Fruit fly (Drosophila melanogaster) whole organism, prepupa: ENCODE results near the gene noc.

Source experiments
- CG15336 ChIP-seq: fragments of 200-800 bp; sonication (Bioruptor generic); IDR thresholded peaks from 2 replicates; pipeline ENCODE4 v1.3.6; 2022; ENCODE audit warnings: missing biosample characterization, missing genetic modification characterization
- CG32006 ChIP-seq: fragments of 200-800 bp; sonication (Bioruptor generic); optimal IDR thresholded peaks from 3 replicates; lab custom pipeline; 2017; ENCODE audit warnings: missing biosample characterization, mild to moderate bottlenecking, missing genetic modification characterization
- Gug ChIP-seq: fragments of 200-800 bp; sonication (Bioruptor generic); IDR thresholded peaks from 2 replicates; pipeline ENCODE4 v1.3.6; 2022; ENCODE audit warnings: missing biosample characterization, missing genetic modification characterization
- Met ChIP-seq: fragments of 200-800 bp; sonication (Bioruptor generic); optimal IDR thresholded peaks from 3 replicates; lab custom pipeline; 2016; ENCODE audit warnings: missing biosample characterization, missing genetic modification characterization
- Sox15 ChIP-seq: fragments of 200-800 bp; sonication (Bioruptor generic); optimal IDR thresholded peaks from 3 replicates; lab custom pipeline; 2016; ENCODE audit warnings: missing biosample characterization, missing genetic modification characterization
- svp ChIP-seq: fragments of 200-800 bp; sonication (Bioruptor generic); peaks from one replicate; lab custom pipeline; 2016; ENCODE audit warnings: missing biosample characterization, missing genetic modification characterization

DNA sequence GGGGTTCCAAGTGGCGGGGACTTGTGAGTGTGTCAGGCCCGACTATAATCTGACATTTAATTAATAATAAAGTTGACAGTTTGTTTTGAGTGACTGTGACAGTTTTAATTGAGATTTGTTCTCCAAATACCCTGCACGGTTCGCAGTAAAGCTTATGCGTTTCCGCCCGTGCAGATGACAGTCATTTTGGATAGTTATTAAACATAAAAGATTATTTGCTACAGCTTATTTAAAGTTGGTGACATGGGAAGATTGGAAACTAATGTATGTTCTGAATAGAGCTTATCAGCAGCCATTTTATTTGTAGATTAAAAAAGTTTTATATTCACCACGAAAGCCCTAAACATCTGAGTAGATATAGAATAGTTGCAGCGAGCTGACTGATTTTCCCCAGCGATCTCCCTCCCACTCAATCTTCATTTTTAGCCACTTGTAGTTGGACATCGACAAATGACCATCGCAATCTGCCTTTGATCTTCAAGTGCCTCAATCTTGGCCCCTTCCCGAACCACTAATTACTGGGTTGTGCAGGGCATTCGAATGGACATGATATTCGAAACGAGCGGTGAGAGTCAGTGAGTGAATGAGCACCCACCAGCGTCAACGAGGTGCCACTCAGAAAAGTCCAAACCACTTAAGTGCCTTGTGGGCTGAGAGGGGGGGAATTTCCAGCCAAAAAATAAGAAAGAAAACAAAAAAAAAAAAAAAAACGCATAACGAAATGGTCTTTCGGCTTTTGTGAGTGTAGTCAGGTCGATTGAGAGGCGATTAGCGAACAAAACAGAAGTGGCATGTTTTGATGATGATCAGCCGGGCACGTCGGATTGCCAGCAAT, 43.0 kb downstream of the noc start:
- TF ChIP-seq Met, result no peak
- no peak for TF ChIP-seq CG32006
- TF ChIP-seq svp (GFP tag; lab: Kevin White, UChicago), result no peak
- TF ChIP-seq Sox15 (GFP tag; lab: Kevin White, UChicago), result no peak
- TF ChIP-seq Gug (GFP tag; lab: Robert Waterston, UW), result no peak
- no peak for TF ChIP-seq CG15336
